Worm (Caenorhabditis elegans): Measurements from ENCODE around the gene str-90.

Gene str-90

ce11 chrV:8131628-8132027, 28.6 kb downstream of the str-90 start:
- no peak for TF ChIP-seq cog-1 (tag; optimal IDR thresholded peaks at IDR 0.05)
- TF ChIP-seq tab-1 (GFP tag; IDR thresholded peaks at IDR 0.05), result no peak
- TF ChIP-seq med-1 (GFP tag; optimal IDR thresholded peaks at IDR 0.05; ENCODE audit: insufficient read depth), result no peak
- TF ChIP-seq T22C8.4 (GFP tag; IDR thresholded peaks at IDR 0.05), result no peak
- no peak for TF ChIP-seq klf-2 (GFP tag; conservative IDR thresholded peaks at IDR 0.05)
- TF ChIP-seq ztf-29 (GFP tag; IDR thresholded peaks at IDR 0.05), result no peak
- TF ChIP-seq ref-1 (GFP tag; conservative IDR thresholded peaks at IDR 0.05), result no peak
- TF ChIP-seq flt-1 (GFP tag; IDR thresholded peaks at IDR 0.05), result no peak
- TF ChIP-seq ztf-23 (GFP tag; IDR thresholded peaks at IDR 0.05), result no peak

ce11 chrV:8132926-8133325, 29.9 kb downstream of the str-90 start, which contains the start of gene D1014.4:
D1014.4 (plus strand) TSS chrV:8133226.
- TF ChIP-seq ztf-29 (GFP tag; IDR thresholded peaks at IDR 0.05) (no peak), tab-1 (GFP tag; IDR thresholded peaks at IDR 0.05) (no peak), med-1 (GFP tag; optimal IDR thresholded peaks at IDR 0.05; ENCODE audit: insufficient read depth) (no peak), T22C8.4 (GFP tag; IDR thresholded peaks at IDR 0.05) (no peak), cog-1 (tag; optimal IDR thresholded peaks at IDR 0.05) (no peak), ref-1 (GFP tag; conservative IDR thresholded peaks at IDR 0.05) (no peak), klf-2 (GFP tag; conservative IDR thresholded peaks at IDR 0.05) (no peak), ztf-23 (GFP tag; IDR thresholded peaks at IDR 0.05) (no peak), flt-1 (GFP tag; IDR thresholded peaks at IDR 0.05) (no peak)

- TF ChIP-seq med-1 (GFP tag; optimal IDR thresholded peaks at IDR 0.05; ENCODE audit: insufficient read depth), result no peak
- no peak for TF ChIP-seq flt-1 (GFP tag; IDR thresholded peaks at IDR 0.05)
- TF ChIP-seq klf-2 (GFP tag; conservative IDR thresholded peaks at IDR 0.05), result no peak
- TF ChIP-seq ztf-23 (GFP tag; IDR thresholded peaks at IDR 0.05), result no peak
- no peak for TF ChIP-seq cog-1 (tag; optimal IDR thresholded peaks at IDR 0.05)
- no peak for TF ChIP-seq tab-1 (GFP tag; IDR thresholded peaks at IDR 0.05)
- TF ChIP-seq ztf-29 (GFP tag; IDR thresholded peaks at IDR 0.05), result no peak
- no peak for TF ChIP-seq ref-1 (GFP tag; conservative IDR thresholded peaks at IDR 0.05)
- TF ChIP-seq T22C8.4 (GFP tag; IDR thresholded peaks at IDR 0.05), result no peak
Observed at ce11 chrV:8143605-8144004, 40.5 kb downstream of the str-90 start, which contains the start of gene D1014.2. D1014.2 (plus strand) TSS chrV:8143905.

- TF ChIP-seq T22C8.4 (GFP tag; IDR thresholded peaks at IDR 0.05) (no peak), cog-1 (tag; optimal IDR thresholded peaks at IDR 0.05) (no peak), ztf-23 (GFP tag; IDR thresholded peaks at IDR 0.05) (no peak), tab-1 (GFP tag; IDR thresholded peaks at IDR 0.05) (no peak)
Observed at ce11 chrV:8144515-8144914, 41.5 kb downstream of the str-90 start.

- TF ChIP-seq klf-2 (GFP tag; conservative IDR thresholded peaks at IDR 0.05) (no peak), T22C8.4 (GFP tag; IDR thresholded peaks at IDR 0.05) (no peak), flt-1 (GFP tag; IDR thresholded peaks at IDR 0.05) (no peak)
Observed at ce11 chrV:8145329-8145728, 42.3 kb downstream of the str-90 start, which contains the start of gene D1014.13. D1014.13 (plus strand) TSS chrV:8145629.

ce11 chrV:8155743-8156142, 52.7 kb downstream of the str-90 start:
- TF ChIP-seq tab-1 (GFP tag; IDR thresholded peaks at IDR 0.05) (no peak), med-1 (GFP tag; optimal IDR thresholded peaks at IDR 0.05; ENCODE audit: insufficient read depth) (no peak), ztf-23 (GFP tag; IDR thresholded peaks at IDR 0.05) (no peak), klf-2 (GFP tag; conservative IDR thresholded peaks at IDR 0.05) (no peak), T22C8.4 (GFP tag; IDR thresholded peaks at IDR 0.05) (no peak), ref-1 (GFP tag; conservative IDR thresholded peaks at IDR 0.05) (no peak), cog-1 (tag; optimal IDR thresholded peaks at IDR 0.05) (no peak), ztf-29 (GFP tag; IDR thresholded peaks at IDR 0.05) (no peak), flt-1 (GFP tag; IDR thresholded peaks at IDR 0.05) (no peak)
